Fruit fly (Drosophila melanogaster): ENCODE measurements around the gene Rpp14a.

The Rpp14a gene

dm6 chr3R:30039494-30039893 is 17.2 kb upstream of the Rpp14a start, which contains the start of the genes janA, Sry-alpha and Sry-beta:
Gene janA, minus strand, starts transcription at chr3R:30039533.
Gene Sry-alpha, plus strand, starts transcription at chr3R:30039719.
Gene Sry-beta, plus strand, starts transcription at chr3R:30039719.
- TF ChIP-seq noc (tag; optimal IDR thresholded peaks at IDR 0.05) = no peak

dm6 chr3R:30040879-30041278 is 15.8 kb upstream of the Rpp14a start:
- TF ChIP-seq noc (tag; optimal IDR thresholded peaks at IDR 0.05) = no peak

- TF ChIP-seq noc (tag; optimal IDR thresholded peaks at IDR 0.05) = no peak
Measured at dm6 chr3R:30043139-30043744, 13.4 kb upstream of the Rpp14a start, which contains the start of gene Sry-delta. Gene Sry-delta, plus strand, starts transcription at chr3R:30043341.

dm6 chr3R:30046029-30047001 is 10.3 kb upstream of the Rpp14a start, which contains the start of the genes RpL32 and CG7943:
Gene RpL32, minus strand, starts transcription at chr3R:30046161.
Gene CG7943, plus strand, starts transcription at chr3R:30046470.
- TF ChIP-seq noc (tag; optimal IDR thresholded peaks at IDR 0.05) = peak; percentile 90

- TF ChIP-seq noc (tag; optimal IDR thresholded peaks at IDR 0.05) = no peak
Measured at dm6 chr3R:30050448-30050847, 6.2 kb upstream of the Rpp14a start.

dm6 chr3R:30051933-30052332 is 4.7 kb upstream of the Rpp14a start, which contains the start of gene CG15528:
Gene CG15528, minus strand, starts transcription at chr3R:30052112.
- TF ChIP-seq noc (tag; optimal IDR thresholded peaks at IDR 0.05) = no peak

- TF ChIP-seq noc (tag; optimal IDR thresholded peaks at IDR 0.05) = no peak
Measured at dm6 chr3R:30052455-30053046, 4.1 kb upstream of the Rpp14a start, which contains the start of gene Jasper. Gene Jasper, plus strand, starts transcription at chr3R:30052514.

- no peak for TF ChIP-seq noc (tag; optimal IDR thresholded peaks at IDR 0.05)
Measured at dm6 chr3R:30055915-30056544, 629 bp upstream of the Rpp14a start, which contains the start of the genes Rpp14b and spn-A. Gene Rpp14b, plus strand, starts transcription at chr3R:30055957. Gene spn-A, minus strand, starts transcription at chr3R:30056037.

dm6 chr3R:30058057-30058868 is 1.6 kb downstream of the Rpp14a start, which contains the start of gene sima:
Gene sima, plus strand, starts transcription at chr3R:30058311.
- TF ChIP-seq noc (tag; optimal IDR thresholded peaks at IDR 0.05) = no peak

dm6 chr3R:30059944-30060343 is 3.3 kb downstream of the Rpp14a start:
- TF ChIP-seq noc (tag; optimal IDR thresholded peaks at IDR 0.05) = no peak

dm6 chr3R:30060451-30061153 is 3.9 kb downstream of the Rpp14a start:
- TF ChIP-seq noc (tag; optimal IDR thresholded peaks at IDR 0.05) = no peak

- peak; percentile 56 for TF ChIP-seq noc (tag; optimal IDR thresholded peaks at IDR 0.05)
Measured at dm6 chr3R:30061154-30061482, 4.5 kb downstream of the Rpp14a start.

- no peak for TF ChIP-seq noc (tag; optimal IDR thresholded peaks at IDR 0.05)
Measured at dm6 chr3R:30061980-30062379, 5.3 kb downstream of the Rpp14a start.

dm6 chr3R:30062543-30062942 is 5.9 kb downstream of the Rpp14a start:
- peak; percentile 65 for TF ChIP-seq noc (tag; optimal IDR thresholded peaks at IDR 0.05)
